Worm (Caenorhabditis elegans): ENCODE data around the gene cbn-1.
"Not testable (repeated sequence)": the region's sequence is repeated elsewhere in the genome, so short reads cannot be mapped to it uniquely, and the experiment has no call there.

DNA sequence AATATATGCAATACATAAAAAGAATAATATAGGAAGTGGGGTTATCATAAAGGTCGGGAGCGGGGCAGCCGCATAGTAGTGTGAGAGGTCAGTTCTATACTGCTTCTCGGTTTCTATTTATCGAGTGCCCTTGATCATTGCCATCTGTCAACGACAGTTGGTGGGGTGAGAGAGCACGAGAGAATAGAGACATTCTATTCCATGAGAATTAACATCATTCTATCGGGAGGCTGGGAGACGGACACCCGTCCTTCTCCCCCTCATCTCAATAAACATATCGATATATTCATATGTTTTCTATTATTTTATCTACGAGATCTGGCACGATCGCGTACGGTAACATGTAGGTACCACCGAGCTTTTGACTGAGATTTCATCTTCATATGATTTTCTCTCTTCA lies 20.2 kb downstream of the cbn-1 start, which contains the start of gene mps-2:
- not testable (repeated sequence) for TF ChIP-seq jun-1 (tag; optimal IDR thresholded peaks at IDR 0.05); Y48G9A.11 (GFP tag; IDR thresholded peaks at IDR 0.05); hmg-1.1 (GFP tag; IDR thresholded peaks at IDR 0.05); ctbp-1 (GFP tag; IDR thresholded peaks at IDR 0.05); nhr-10 (tag; optimal IDR thresholded peaks at IDR 0.05); snpc-4 (tag; optimal IDR thresholded peaks at IDR 0.05); dmd-8 (GFP tag; IDR thresholded peaks at IDR 0.05); dmd-9 (GFP tag; IDR thresholded peaks at IDR 0.05); pha-4 (GFP tag; IDR thresholded peaks at IDR 0.05); pha-4 (tag; optimal IDR thresholded peaks at IDR 0.05); zfp-3 (GFP tag; conservative IDR thresholded peaks at IDR 0.05); nhr-42 (GFP tag; IDR thresholded peaks at IDR 0.05); ceh-28 (tag; optimal IDR thresholded peaks at IDR 0.05)

All from whole organism, L4 larva.